Fruit fly (Drosophila melanogaster): ENCODE results near the gene Mtr4.

The Mtr4 gene

dm6 chr2L:15750523-15751258 is 1.4 kb upstream of the Mtr4 start, which contains the start of gene ND-B17 (continued):
- peak; percentile 65 for TF ChIP-seq Xrp1 (GFP tag; IDR thresholded peaks at IDR 0.05)
- no peak for TF ChIP-seq CG6854 (GFP tag; optimal IDR thresholded peaks at IDR 0.05)
- TF ChIP-seq Side (GFP tag; optimal IDR thresholded peaks at IDR 0.05) = peak; percentile 46
- TF ChIP-seq hb (GFP tag; IDR thresholded peaks at IDR 0.05; ENCODE audit: partially characterized antibody) = no peak
- no peak for TF ChIP-seq dan (GFP tag; IDR thresholded peaks at IDR 0.05)
- no peak for TF ChIP-seq fd64A (GFP tag; optimal IDR thresholded peaks at IDR 0.05)
- TF ChIP-seq CG6689 (GFP tag; IDR thresholded peaks at IDR 0.05) = no peak
- TF ChIP-seq Rfx (GFP tag; IDR thresholded peaks at IDR 0.05) = peak; percentile 81
- no peak for TF ChIP-seq CG5180 (GFP tag; optimal IDR thresholded peaks at IDR 0.05)
- no peak for TF ChIP-seq CG18262 (tag; optimal IDR thresholded peaks at IDR 0.05)
- peak; percentile 86 for TF ChIP-seq MESR4 (GFP tag; optimal IDR thresholded peaks at IDR 0.05)
- peak; percentile 45 for TF ChIP-seq CG13424 (tag; optimal IDR thresholded peaks at IDR 0.05)
- TF ChIP-seq hbn (GFP tag; IDR thresholded peaks at IDR 0.05; ENCODE audit: partially characterized antibody) = peak; percentile 34; the same call in 1 of the 2 replicates
- no peak for TF ChIP-seq PHDP (tag; optimal IDR thresholded peaks at IDR 0.05)
- no peak for TF ChIP-seq Taf1 (GFP tag; IDR thresholded peaks at IDR 0.05)
- no peak for TF ChIP-seq CG7839 (tag; optimal IDR thresholded peaks at IDR 0.05)
- peak; percentile 79 for TF ChIP-seq CG8290 (GFP tag; optimal IDR thresholded peaks at IDR 0.05)
- peak; percentile 44 to 87 for TF ChIP-seq CG8290 (tag; optimal IDR thresholded peaks at IDR 0.05)
- peak; percentile 19 for TF ChIP-seq CG3407 (GFP tag; optimal IDR thresholded peaks at IDR 0.05)
- no peak for TF ChIP-seq sqz (GFP tag; optimal IDR thresholded peaks at IDR 0.05)
- TF ChIP-seq Hr39 (optimal IDR thresholded peaks at IDR 0.05) = no peak
- TF ChIP-seq CG9817 (tag; optimal IDR thresholded peaks at IDR 0.05) = peak; percentile 23
- TF ChIP-seq slou (GFP tag; optimal IDR thresholded peaks at IDR 0.05) = peak; percentile 28
- no peak for TF ChIP-seq peb (GFP tag; IDR thresholded peaks at IDR 0.05)
- TF ChIP-seq D19A (tag; optimal IDR thresholded peaks at IDR 0.05) = no peak
- TF ChIP-seq CG33213 (GFP tag; optimal IDR thresholded peaks at IDR 0.05) = peak; percentile 37
- peak; percentile 35 for TF ChIP-seq stwl (tag; optimal IDR thresholded peaks at IDR 0.05)
- no peak for TF ChIP-seq emc (GFP tag; optimal IDR thresholded peaks at IDR 0.05)
- no peak for TF ChIP-seq usp (GFP tag; optimal IDR thresholded peaks at IDR 0.05)
- no peak for TF ChIP-seq nom (GFP tag; optimal IDR thresholded peaks at IDR 0.05)
- peak; percentile 75 for TF ChIP-seq ken (GFP tag; IDR thresholded peaks at IDR 0.05)
- peak; percentile 31; the same call in 1 of the 2 replicates for TF ChIP-seq Scr (GFP tag; IDR thresholded peaks at IDR 0.05; ENCODE audit: partially characterized antibody)
- TF ChIP-seq CHES-1-like (GFP tag; optimal IDR thresholded peaks at IDR 0.05) = peak; percentile 66
- TF ChIP-seq chif (GFP tag; optimal IDR thresholded peaks at IDR 0.05) = peak in 1 of 2 experiments; percentile 59
- TF ChIP-seq E2f2 (GFP tag; IDR thresholded peaks at IDR 0.05) = peak; percentile 57
- no peak for TF ChIP-seq CG30431 (GFP tag; optimal IDR thresholded peaks at IDR 0.05)
- TF ChIP-seq YL-1 (GFP tag; optimal IDR thresholded peaks at IDR 0.05) = peak; percentile 50
- TF ChIP-seq tgo (GFP tag; IDR thresholded peaks at IDR 0.05) = no peak; the same call in 2 of the 3 replicates
- no peak for TF ChIP-seq CG11723 (GFP tag; optimal IDR thresholded peaks at IDR 0.05)
- peak; percentile 82 for TF ChIP-seq ci (GFP tag; IDR thresholded peaks at IDR 0.05)
- TF ChIP-seq Atf-2 (GFP tag; optimal IDR thresholded peaks at IDR 0.05) = peak; percentile 43
- TF ChIP-seq tup (GFP tag; optimal IDR thresholded peaks at IDR 0.05) = no peak
- no peak for TF ChIP-seq pnt (GFP tag; optimal IDR thresholded peaks at IDR 0.05)
- TF ChIP-seq CG2199 (GFP tag; IDR thresholded peaks at IDR 0.05) = 0 out of 3 replicates have a peak, but pooled peaks have one; percentile 66
- TF ChIP-seq CG17612 (GFP tag; IDR thresholded peaks at IDR 0.05) = 0 out of 2 replicates have a peak, but pooled peaks have one; percentile 8
- TF ChIP-seq Antp (GFP tag; optimal IDR thresholded peaks at IDR 0.05) = peak; percentile 68
- peak; percentile 93 for TF ChIP-seq D19B (GFP tag; optimal IDR thresholded peaks at IDR 0.05)
- no peak for TF ChIP-seq CG31224 (GFP tag; IDR thresholded peaks at IDR 0.05)
- peak; percentile 76 for TF ChIP-seq mam (GFP tag; optimal IDR thresholded peaks at IDR 0.05)
- TF ChIP-seq CG14050 (GFP tag; IDR thresholded peaks at IDR 0.05) = peak; percentile 22; the same call in 2 of the 3 replicates
- TF ChIP-seq Mad (GFP tag; optimal IDR thresholded peaks at IDR 0.05) = peak; percentile 62
